Fruit fly (Drosophila melanogaster) whole organism, embryonic: Measurements from ENCODE around the gene Flad1.

Source experiments
- CG13123 ChIP-seq: fragments of 200-800 bp; sonication (Bioruptor generic); optimal IDR thresholded peaks from 2 replicates; lab custom pipeline; 2016; ENCODE audit warnings: missing biosample characterization, missing genetic modification characterization
- CG13624 ChIP-seq: fragments of 200-800 bp; sonication (Bioruptor generic); optimal IDR thresholded peaks from 2 replicates; lab custom pipeline; 2016; ENCODE audit warnings: missing biosample characterization, missing genetic modification characterization
- CG15479 ChIP-seq: fragments of 200-800 bp; sonication (Bioruptor generic); optimal IDR thresholded peaks from 3 replicates; lab custom pipeline; 2019; ENCODE audit warnings: missing biosample characterization, mild to moderate bottlenecking, missing genetic modification characterization, moderate library complexity
- CG17186 ChIP-seq: fragments of 200-800 bp; sonication (Bioruptor generic); optimal IDR thresholded peaks from 3 replicates; lab custom pipeline; 2017; ENCODE audit warnings: missing biosample characterization, missing genetic modification reagents, missing genetic modification characterization
- CG2129 ChIP-seq: fragments of 200-800 bp; sonication (Bioruptor generic); IDR thresholded peaks from 2 replicates; pipeline ENCODE4 v1.3.6; 2022; ENCODE audit warnings: missing biosample characterization, missing genetic modification characterization; ENCODE audit not compliant: partially characterized antibody
- CG4617 ChIP-seq: fragments of 200-800 bp; sonication (Bioruptor generic); optimal IDR thresholded peaks from 3 replicates; lab custom pipeline; 2016; ENCODE audit warnings: missing biosample characterization, missing genetic modification characterization, borderline replicate concordance
- CG8478 ChIP-seq: fragments of >200 bp; optimal IDR thresholded peaks from 2 replicates; lab custom pipeline; 2018
- ERR ChIP-seq: fragments of 200-800 bp; sonication (Bioruptor generic); optimal IDR thresholded peaks from 2 replicates; lab custom pipeline; 2016; ENCODE audit warnings: missing biosample characterization, missing genetic modification characterization
- Hr78 ChIP-seq, 2 experiments: fragments of 200-800 bp in 1 of 2; fragments of >200 bp in 1 of 2; sonication (Bioruptor generic) in 1 of 2; optimal IDR thresholded peaks; 2 replicates each; lab custom pipeline; 2017 to 2019; ENCODE audit warnings: missing biosample characterization in 2 of 2, missing genetic modification characterization in 2 of 2, mild to moderate bottlenecking in 1 of 2, moderate library complexity in 1 of 2
- pita ChIP-seq: fragments of 200-800 bp; sonication (Bioruptor generic); optimal IDR thresholded peaks from 2 replicates; lab custom pipeline; 2017; ENCODE audit warnings: missing biosample characterization, mild to moderate bottlenecking, missing genetic modification characterization

- no peak for TF ChIP-seq CG8478 (lab: Kevin White, UChicago)
- no peak for TF ChIP-seq CG2129 (GFP tag; lab: Robert Waterston, UW)
- TF ChIP-seq ERR: no peak
- no peak for TF ChIP-seq CG13123 (GFP tag; lab: Kevin White, UChicago)
- TF ChIP-seq CG15479 (GFP tag; lab: Kevin White, UChicago): no peak
- TF ChIP-seq Hr78 (GFP tag; optimal IDR thresholded peaks at IDR 0.05; lab: Kevin White, UChicago): no peak
- no peak for TF ChIP-seq CG17186 (GFP tag; lab: Kevin White, UChicago)
- TF ChIP-seq pita (GFP tag; lab: Kevin White, UChicago): no peak
- no peak for TF ChIP-seq CG4617 (GFP tag; lab: Kevin White, UChicago)
- no peak for TF ChIP-seq CG13624 (GFP tag; lab: Kevin White, UChicago)
Measured at dm6 chrX:12896393-12896792, 6.9 kb downstream of the Flad1 start.
